Worm (Caenorhabditis elegans) whole organism, L2 larva: ENCODE results near the gene R04F11.3.

Experiments
- C34F6.9 ChIP-seq: fragments of 150-350 bp; optimal IDR thresholded peaks from 2 replicates; lab custom pipeline; 2014; ENCODE audit warnings: missing biosample characterization, missing genetic modification characterization
- F13H6.1 ChIP-seq: sonication (generic microtip); optimal IDR thresholded peaks from 2 replicates; lab custom pipeline; 2016; ENCODE audit warnings: missing genetic modification characterization, missing compliant biosample characterization
- R02D3.7 ChIP-seq: fragments of 150-350 bp; optimal IDR thresholded peaks from 2 replicates; lab custom pipeline; 2014; ENCODE audit warnings: missing biosample characterization, missing genetic modification characterization
- Y55F3AM.14 ChIP-seq: fragments of 200-800 bp; sonication (Bioruptor generic); optimal IDR thresholded peaks from 2 replicates; lab custom pipeline; 2018; ENCODE audit warnings: mild to moderate bottlenecking, missing genetic modification characterization, missing compliant biosample characterization
- ZK546.5 ChIP-seq: sonication (generic microtip); optimal IDR thresholded peaks from 2 replicates; lab custom pipeline; 2017; ENCODE audit warnings: missing biosample characterization, missing genetic modification characterization
- alr-1 ChIP-seq: fragments of 150-350 bp; optimal IDR thresholded peaks from 2 replicates; lab custom pipeline; 2014; ENCODE audit warnings: missing biosample characterization, missing genetic modification characterization
- aly-2 ChIP-seq: fragments of 150-350 bp; optimal IDR thresholded peaks from 2 replicates; lab custom pipeline; 2014; ENCODE audit warnings: missing biosample characterization, missing genetic modification characterization
- ama-1 ChIP-seq: fragments of 150-350 bp; optimal IDR thresholded peaks from 2 replicates; lab custom pipeline; 2018; ENCODE audit warnings: inconsistent platforms
- blmp-1 ChIP-seq: sonication (generic microtip); optimal IDR thresholded peaks from 2 replicates; lab custom pipeline; 2017; ENCODE audit warnings: missing genetic modification characterization, mild to moderate bottlenecking, missing compliant biosample characterization, antibody characterized with exemption, moderate library complexity; ENCODE audit not compliant: insufficient read depth
- ceh-16 ChIP-seq: fragments of 150-350 bp; optimal IDR thresholded peaks from 2 replicates; lab custom pipeline; 2014; ENCODE audit warnings: missing biosample characterization, missing genetic modification characterization
- ceh-82 ChIP-seq: fragments of 150-350 bp; optimal IDR thresholded peaks from 2 replicates; lab custom pipeline; 2014; ENCODE audit warnings: missing biosample characterization, missing genetic modification characterization
- crh-2 ChIP-seq: sonication (generic microtip); optimal IDR thresholded peaks from 2 replicates; lab custom pipeline; 2017; ENCODE audit warnings: missing biosample characterization, missing genetic modification characterization
- dmd-4 ChIP-seq: sonication (generic microtip); optimal IDR thresholded peaks from 2 replicates; lab custom pipeline; 2017; ENCODE audit warnings: missing biosample characterization, missing genetic modification characterization
- egl-27 ChIP-seq: sonication (generic microtip); optimal IDR thresholded peaks from 3 replicates; lab custom pipeline; 2017; ENCODE audit warnings: missing biosample characterization, missing genetic modification reagents, missing genetic modification characterization
- elt-1 ChIP-seq: fragments of 150-350 bp; optimal IDR thresholded peaks from 2 replicates; lab custom pipeline; 2014; ENCODE audit warnings: missing biosample characterization, missing genetic modification characterization
- elt-3 ChIP-seq: sonication (generic microtip); optimal IDR thresholded peaks from 2 replicates; lab custom pipeline; 2017; ENCODE audit warnings: missing biosample characterization, missing genetic modification characterization
- fos-1 ChIP-seq: fragments of 150-350 bp; optimal IDR thresholded peaks from 2 replicates; lab custom pipeline; 2014; ENCODE audit warnings: missing biosample characterization, missing genetic modification characterization
- gmeb-1 ChIP-seq: fragments of 150-350 bp; optimal IDR thresholded peaks from 2 replicates; lab custom pipeline; 2014; ENCODE audit warnings: missing biosample characterization, missing genetic modification characterization
- lin-11 ChIP-seq: fragments of 150-350 bp; sonication (generic microtip); optimal IDR thresholded peaks from 2 replicates; lab custom pipeline; 2014; ENCODE audit warnings: missing biosample characterization, missing genetic modification characterization, inconsistent platforms, mixed read lengths
- lin-13 ChIP-seq: fragments of 150-350 bp; optimal IDR thresholded peaks from 2 replicates; lab custom pipeline; 2014; ENCODE audit warnings: missing biosample characterization, missing genetic modification reagents, missing genetic modification characterization
- lin-39 ChIP-seq: fragments of 150-350 bp; optimal IDR thresholded peaks from 2 replicates; lab custom pipeline; 2014; ENCODE audit warnings: missing biosample characterization, missing genetic modification reagents, missing genetic modification characterization
- lsy-2 ChIP-seq, 2 experiments: fragments of 150-350 bp in 1 of 2; sonication (generic microtip) in 1 of 2; optimal IDR thresholded peaks; 2 replicates each; lab custom pipeline; 2014 to 2017; ENCODE audit warnings: missing biosample characterization in 2 of 2, missing genetic modification characterization in 2 of 2
- mab-5 ChIP-seq: fragments of 150-350 bp; optimal IDR thresholded peaks from 2 replicates; lab custom pipeline; 2014; ENCODE audit warnings: missing biosample characterization, missing genetic modification characterization
- mbf-1 ChIP-seq: sonication (generic microtip); optimal IDR thresholded peaks from 2 replicates; lab custom pipeline; 2017; ENCODE audit warnings: missing biosample characterization, missing genetic modification characterization
- mdl-1 ChIP-seq, 2 experiments: fragments of 150-350 bp in 1 of 2; sonication (generic microtip) in 1 of 2; optimal IDR thresholded peaks; 2 replicates each; lab custom pipeline; 2017; ENCODE audit warnings: missing biosample characterization in 2 of 2, missing genetic modification characterization in 2 of 2
- nhr-10 ChIP-seq: sonication (generic microtip); optimal IDR thresholded peaks from 2 replicates; lab custom pipeline; 2017; ENCODE audit warnings: missing biosample characterization, missing genetic modification characterization
- nhr-11 ChIP-seq: fragments of 150-350 bp; optimal IDR thresholded peaks from 2 replicates; lab custom pipeline; 2014; ENCODE audit warnings: missing biosample characterization, missing genetic modification characterization
- nhr-12 ChIP-seq: fragments of 150-350 bp; optimal IDR thresholded peaks from 2 replicates; lab custom pipeline; 2014; ENCODE audit warnings: missing biosample characterization, missing genetic modification characterization
- nhr-129 ChIP-seq: fragments of 150-350 bp; optimal IDR thresholded peaks from 2 replicates; lab custom pipeline; 2014; ENCODE audit warnings: missing biosample characterization, missing genetic modification characterization
- nhr-21 ChIP-seq: fragments of 150-350 bp; optimal IDR thresholded peaks from 2 replicates; lab custom pipeline; 2014; ENCODE audit warnings: missing biosample characterization, missing genetic modification characterization
- nhr-23 ChIP-seq: fragments of 150-350 bp; optimal IDR thresholded peaks from 2 replicates; lab custom pipeline; 2014; ENCODE audit warnings: missing biosample characterization, missing genetic modification reagents, missing genetic modification characterization
- nhr-237 ChIP-seq: fragments of 150-350 bp; optimal IDR thresholded peaks from 2 replicates; lab custom pipeline; 2014; ENCODE audit warnings: missing biosample characterization, missing genetic modification characterization
- nhr-25 ChIP-seq: fragments of 150-350 bp; sonication (generic microtip); optimal IDR thresholded peaks from 3 replicates; lab custom pipeline; 2014; ENCODE audit warnings: missing biosample characterization, missing genetic modification characterization
- nhr-6 ChIP-seq: fragments of 150-350 bp; optimal IDR thresholded peaks from 2 replicates; lab custom pipeline; 2014; ENCODE audit warnings: missing biosample characterization, missing genetic modification characterization
- nhr-77 ChIP-seq: fragments of 150-350 bp; optimal IDR thresholded peaks from 2 replicates; lab custom pipeline; 2014; ENCODE audit warnings: missing biosample characterization, missing genetic modification characterization
- peb-1 ChIP-seq: fragments of 150-350 bp; optimal IDR thresholded peaks from 2 replicates; lab custom pipeline; 2014; ENCODE audit warnings: missing biosample characterization, missing genetic modification characterization
- sem-4 ChIP-seq: fragments of 150-350 bp; optimal IDR thresholded peaks from 2 replicates; lab custom pipeline; 2014; ENCODE audit warnings: missing biosample characterization, missing genetic modification reagents, missing genetic modification characterization
- skn-1 ChIP-seq: sonication (generic microtip); optimal IDR thresholded peaks from 2 replicates; lab custom pipeline; 2017; ENCODE audit warnings: missing biosample characterization, missing genetic modification characterization
- sma-3 ChIP-seq: sonication (generic microtip); optimal IDR thresholded peaks from 2 replicates; lab custom pipeline; 2016; ENCODE audit warnings: missing genetic modification reagents, missing genetic modification characterization, missing compliant biosample characterization
- sma-9 ChIP-seq, 2 experiments: fragments of 150-350 bp in 1 of 2; sonication (generic microtip) in 1 of 2; optimal IDR thresholded peaks; 2 replicates each; lab custom pipeline; 2014 to 2016; ENCODE audit warnings: missing genetic modification characterization in 2 of 2, mild to moderate bottlenecking in 1 of 2, missing biosample characterization in 1 of 2, missing compliant biosample characterization in 1 of 2, missing genetic modification reagents in 1 of 2, moderate library complexity in 1 of 2
- snpc-4 ChIP-seq: fragments of 150-350 bp; optimal IDR thresholded peaks from 2 replicates; lab custom pipeline; 2014; ENCODE audit warnings: missing biosample characterization, missing genetic modification characterization
- unc-39 ChIP-seq: fragments of 150-350 bp; optimal IDR thresholded peaks from 2 replicates; lab custom pipeline; 2014; ENCODE audit warnings: missing biosample characterization, missing genetic modification characterization
- unc-55 ChIP-seq: fragments of 150-350 bp; sonication (generic microtip); optimal IDR thresholded peaks from 3 replicates; lab custom pipeline; 2014; ENCODE audit warnings: missing biosample characterization, missing genetic modification reagents, missing genetic modification characterization
- unc-62 ChIP-seq: fragments of 150-350 bp; optimal IDR thresholded peaks from 2 replicates; lab custom pipeline; 2014; ENCODE audit warnings: missing biosample characterization, missing genetic modification reagents, missing genetic modification characterization
- zag-1 ChIP-seq: fragments of 150-350 bp; optimal IDR thresholded peaks from 2 replicates; lab custom pipeline; 2014; ENCODE audit warnings: missing biosample characterization, missing genetic modification characterization
- ztf-1 ChIP-seq: fragments of 200-800 bp; sonication (Bioruptor generic); conservative IDR thresholded peaks from 2 replicates; pipeline ENCODE4 v1.3.6; 2022; ENCODE audit warnings: missing genetic modification characterization, missing compliant biosample characterization
- ztf-11 ChIP-seq: sonication (generic microtip); optimal IDR thresholded peaks from 2 replicates; lab custom pipeline; 2017; ENCODE audit warnings: missing biosample characterization, missing genetic modification characterization
- ztf-4 ChIP-seq: fragments of 150-350 bp; optimal IDR thresholded peaks from 2 replicates; lab custom pipeline; 2014; ENCODE audit warnings: missing biosample characterization, missing genetic modification characterization

Gene R04F11.3

ce11 chrV:12344845-12345244, 27.9 kb upstream of the R04F11.3 start, which contains the start of gene F23H12.3:
TSS of gene F23H12.3 (plus strand) at chrV:12345145.
- no peak for TF ChIP-seq elt-3
- TF ChIP-seq elt-1: no peak
- no peak for TF ChIP-seq aly-2 (tag; lab: Kevin White, UChicago)
- TF ChIP-seq lin-11: no peak
- TF ChIP-seq dmd-4: no peak
- TF ChIP-seq nhr-6 (tag; lab: Kevin White, UChicago): no peak
- TF ChIP-seq sma-9 (GFP tag; optimal IDR thresholded peaks at IDR 0.05; lab: Kevin White, UChicago): no peak
- TF ChIP-seq sma-9 (tag; optimal IDR thresholded peaks at IDR 0.05; lab: Kevin White, UChicago): no peak
- TF ChIP-seq ZK546.5: no peak
- no peak for TF ChIP-seq C34F6.9 (tag; lab: Kevin White, UChicago)
- no peak for TF ChIP-seq egl-27 (tag; lab: Kevin White, UChicago)
- no peak for TF ChIP-seq ceh-16 (tag; lab: Kevin White, UChicago)
- TF ChIP-seq nhr-11 (tag; lab: Kevin White, UChicago): no peak
- TF ChIP-seq skn-1 (tag; lab: Kevin White, UChicago): no peak

ce11 chrV:12343419-12343969, 26.5 kb upstream of the R04F11.3 start, which contains the start of gene tomm-20:
TSS of gene tomm-20 (minus strand) at chrV:12343469.
- TF ChIP-seq dmd-4 (peak; percentile 56), ztf-11 (tag; lab: Kevin White, UChicago) (no peak), nhr-6 (tag; lab: Kevin White, UChicago) (no peak), nhr-23 (tag; lab: Kevin White, UChicago) (no peak), snpc-4 (tag; lab: Kevin White, UChicago) (peak; percentile 85), nhr-77 (tag; lab: Kevin White, UChicago) (peak; percentile 53), lsy-2 (tag; optimal IDR thresholded peaks at IDR 0.05; lab: Kevin White, UChicago) (peak; percentile 91 to 97), mbf-1 (tag; lab: Kevin White, UChicago) (peak; percentile 44), aly-2 (tag; lab: Kevin White, UChicago) (no peak), C34F6.9 (tag; lab: Kevin White, UChicago) (peak; percentile 97), sma-9 (GFP tag; optimal IDR thresholded peaks at IDR 0.05; lab: Kevin White, UChicago) (peak; percentile 98), sma-9 (tag; optimal IDR thresholded peaks at IDR 0.05; lab: Kevin White, UChicago) (no peak), lin-13 (GFP tag; lab: Kevin White, UChicago) (peak; percentile 92), egl-27 (tag; lab: Kevin White, UChicago) (peak; percentile 89), crh-2 (tag; lab: Kevin White, UChicago) (peak; percentile 97), fos-1 (tag; lab: Kevin White, UChicago) (peak; percentile 68), alr-1 (no peak), lin-11 (peak; percentile 75), skn-1 (tag; lab: Kevin White, UChicago) (peak; percentile 48), ztf-1 (GFP tag; lab: Robert Waterston, UW) (no peak), mab-5 (tag; lab: Kevin White, UChicago) (peak; percentile 91), ztf-4 (tag; lab: Kevin White, UChicago) (peak; percentile 61), sem-4 (tag; lab: Kevin White, UChicago) (peak; percentile 96), unc-62 (GFP tag; lab: Kevin White, UChicago) (peak; percentile 60), lin-39 (tag; lab: Kevin White, UChicago) (no peak), R02D3.7 (tag; lab: Kevin White, UChicago) (peak; percentile 70), sma-3 (GFP tag; lab: Kevin White, UChicago) (peak; percentile 94), nhr-10 (tag; lab: Kevin White, UChicago) (no peak), unc-55 (GFP tag; lab: Kevin White, UChicago) (peak; percentile 98), nhr-25 (tag; lab: Kevin White, UChicago) (peak; percentile 95), ZK546.5 (peak; percentile 51), peb-1 (no peak), elt-1 (no peak), zag-1 (tag; lab: Kevin White, UChicago) (peak; percentile 39), unc-39 (tag; lab: Kevin White, UChicago) (no peak), ama-1 (lab: Kevin White, UChicago) (peak; percentile 73), blmp-1 (tag; lab: Kevin White, UChicago) (peak; percentile 26), elt-3 (no peak), ceh-82 (tag; lab: Kevin White, UChicago) (no peak), mdl-1 (tag; optimal IDR thresholded peaks at IDR 0.05; lab: Kevin White, UChicago) (peak in 1 of 2 experiments; percentile 62), F13H6.1 (tag; lab: Kevin White, UChicago) (peak; percentile 90), nhr-237 (tag; lab: Kevin White, UChicago) (peak; percentile 65), Y55F3AM.14 (GFP tag; lab: Kevin White, UChicago) (peak; percentile 16), nhr-12 (no peak), nhr-129 (tag; lab: Kevin White, UChicago) (peak; percentile 82), gmeb-1 (tag; lab: Kevin White, UChicago) (peak; percentile 99), nhr-11 (tag; lab: Kevin White, UChicago) (no peak), nhr-21 (tag; lab: Kevin White, UChicago) (peak; percentile 90), ceh-16 (tag; lab: Kevin White, UChicago) (peak; percentile 55)
